Fruit fly (Drosophila melanogaster): ENCODE measurements around the gene glec.

glec gene

dm6 chr3R:21823699-21824406 is 32.2 kb downstream of the glec start (continued):
- TF ChIP-seq Drgx (GFP tag; IDR thresholded peaks at IDR 0.05) = no peak
- TF ChIP-seq CG17328 (GFP tag; IDR thresholded peaks at IDR 0.05) = no peak
- no peak for TF ChIP-seq HmgD (GFP tag; optimal IDR thresholded peaks at IDR 0.05)
- no peak for TF ChIP-seq hb (GFP tag; IDR thresholded peaks at IDR 0.05; ENCODE audit: partially characterized antibody)
- no peak for TF ChIP-seq CG12769 (tag; optimal IDR thresholded peaks at IDR 0.05)
- no peak for TF ChIP-seq CG2129 (GFP tag; IDR thresholded peaks at IDR 0.05; ENCODE audit: partially characterized antibody)
- peak; percentile 21; the same call in 1 of the 2 replicates for TF ChIP-seq Ada2b (GFP tag; IDR thresholded peaks at IDR 0.05)
- no peak for TF ChIP-seq chinmo (GFP tag; IDR thresholded peaks at IDR 0.05; ENCODE audit: partially characterized antibody)
- TF ChIP-seq odd (GFP tag; optimal IDR thresholded peaks at IDR 0.05) = no peak
- no peak for TF ChIP-seq scrt (GFP tag; optimal IDR thresholded peaks at IDR 0.05)
- no peak for TF ChIP-seq ftz-f1 (GFP tag; optimal IDR thresholded peaks at IDR 0.05)
- no peak for TF ChIP-seq CG15011 (GFP tag; optimal IDR thresholded peaks at IDR 0.05)
- TF ChIP-seq CG10366 (GFP tag; IDR thresholded peaks at IDR 0.05) = no peak
- TF ChIP-seq Mad (GFP tag; optimal IDR thresholded peaks at IDR 0.05) = no peak
- TF ChIP-seq zfh2 (GFP tag; optimal IDR thresholded peaks at IDR 0.05) = no peak
- peak; percentile 41; the same call in 1 of the 3 replicates for TF ChIP-seq CG2199 (GFP tag; IDR thresholded peaks at IDR 0.05)
- no peak for TF ChIP-seq TFAM (GFP tag; optimal IDR thresholded peaks at IDR 0.05)
- TF ChIP-seq CG3281 (GFP tag; optimal IDR thresholded peaks at IDR 0.05) = peak; percentile 13
- TF ChIP-seq unc-4 (GFP tag; IDR thresholded peaks at IDR 0.05; ENCODE audit: partially characterized antibody) = no peak
- no peak for TF ChIP-seq CG3838 (GFP tag; optimal IDR thresholded peaks at IDR 0.05)
- TF ChIP-seq sens (GFP tag) = peak; percentile 30
- no peak for TF ChIP-seq twi (tag; optimal IDR thresholded peaks at IDR 0.05)
- TF ChIP-seq lbe (GFP tag; optimal IDR thresholded peaks at IDR 0.05) = no peak
- TF ChIP-seq CG5180 (GFP tag; optimal IDR thresholded peaks at IDR 0.05) = no peak
- TF ChIP-seq CG12236 (GFP tag; optimal IDR thresholded peaks at IDR 0.05) = no peak
- no peak for TF ChIP-seq pho (GFP tag; optimal IDR thresholded peaks at IDR 0.05)
- TF ChIP-seq chn (GFP tag; optimal IDR thresholded peaks at IDR 0.05) = no peak
- peak; percentile 61 for TF ChIP-seq CG2678 (tag; optimal IDR thresholded peaks at IDR 0.05)
- TF ChIP-seq CG1602 (GFP tag; optimal IDR thresholded peaks at IDR 0.05) = peak; percentile 13
- TF ChIP-seq en (GFP tag; optimal IDR thresholded peaks at IDR 0.05) = no peak
- TF ChIP-seq Max (GFP tag; optimal IDR thresholded peaks at IDR 0.05) = no peak
- no peak for TF ChIP-seq Myb (GFP tag; optimal IDR thresholded peaks at IDR 0.05)
- peak; percentile 39; the same call in 1 of the 2 replicates for TF ChIP-seq CG6689 (GFP tag; IDR thresholded peaks at IDR 0.05)
- TF ChIP-seq Ssrp (tag; optimal IDR thresholded peaks at IDR 0.05) = no peak
- no peak for TF ChIP-seq lilli (GFP tag; optimal IDR thresholded peaks at IDR 0.05)
- no peak for TF ChIP-seq CG2875 (GFP tag; optimal IDR thresholded peaks at IDR 0.05)
- TF ChIP-seq slbo (GFP tag; IDR thresholded peaks at IDR 0.05) = no peak
- no peak for TF ChIP-seq CG13894 (tag; optimal IDR thresholded peaks at IDR 0.05)
- TF ChIP-seq CG12659 (GFP tag; optimal IDR thresholded peaks at IDR 0.05) = no peak
- no peak for TF ChIP-seq ranshi (GFP tag; IDR thresholded peaks at IDR 0.05)
- TF ChIP-seq Dad (GFP tag; optimal IDR thresholded peaks at IDR 0.05) = no peak
- TF ChIP-seq CG34224 (GFP tag; IDR thresholded peaks at IDR 0.05; ENCODE audit: partially characterized antibody) = no peak
- no peak for TF ChIP-seq luna (GFP tag; optimal IDR thresholded peaks at IDR 0.05)
- no peak for TF ChIP-seq sim (GFP tag; IDR thresholded peaks at IDR 0.05)
- TF ChIP-seq crc (GFP tag; optimal IDR thresholded peaks at IDR 0.05) = no peak
- no peak for TF ChIP-seq sc (optimal IDR thresholded peaks at IDR 0.05)
- TF ChIP-seq sc (GFP tag; optimal IDR thresholded peaks at IDR 0.05) = no peak
- TF ChIP-seq Eip74EF (GFP tag; optimal IDR thresholded peaks at IDR 0.05) = no peak
- no peak for TF ChIP-seq NK7.1 (GFP tag; optimal IDR thresholded peaks at IDR 0.05)
- no peak for TF ChIP-seq CG32532 (GFP tag; IDR thresholded peaks at IDR 0.05)
- TF ChIP-seq CG12155 (GFP tag; optimal IDR thresholded peaks at IDR 0.05) = no peak
